Worm (Caenorhabditis elegans) whole organism, mixed stage, embryonic: ENCODE data around the gene egl-5.

Source experiments
- M03D4.4 ChIP-seq: sonication (generic microtip); optimal IDR thresholded peaks from 2 replicates; lab custom pipeline; 2017; ENCODE audit warnings: mild to moderate bottlenecking, missing genetic modification characterization, missing compliant biosample characterization
- bed-3 ChIP-seq: fragments of 200-800 bp; sonication (Bioruptor generic); optimal IDR thresholded peaks from 3 replicates; lab custom pipeline; 2018; ENCODE audit warnings: mild to moderate bottlenecking, missing genetic modification characterization, moderate library complexity, missing compliant biosample characterization
- blmp-1 ChIP-seq: fragments of 150-350 bp; optimal IDR thresholded peaks from 2 replicates; lab custom pipeline; 2014; ENCODE audit warnings: missing biosample characterization, missing genetic modification characterization
- ceh-39 ChIP-seq: fragments of 150-350 bp; optimal IDR thresholded peaks from 2 replicates; lab custom pipeline; 2014; ENCODE audit warnings: missing biosample characterization, missing genetic modification characterization
- ceh-43 ChIP-seq: fragments of 200-800 bp; sonication (Bioruptor generic); optimal IDR thresholded peaks from 2 replicates; lab custom pipeline; 2018; ENCODE audit warnings: mild to moderate bottlenecking, missing genetic modification characterization, moderate library complexity, missing compliant biosample characterization
- ceh-83 ChIP-seq: fragments of 200-800 bp; sonication (Bioruptor generic); optimal IDR thresholded peaks from 2 replicates; lab custom pipeline; 2018; ENCODE audit warnings: mild to moderate bottlenecking, missing genetic modification characterization, missing compliant biosample characterization
- ces-1 ChIP-seq: fragments of 150-350 bp; optimal IDR thresholded peaks from 2 replicates; lab custom pipeline; 2014; ENCODE audit warnings: missing biosample characterization, missing genetic modification reagents, missing genetic modification characterization
- cnd-1 ChIP-seq: fragments of 200-800 bp; sonication (Bioruptor generic); optimal IDR thresholded peaks from 2 replicates; lab custom pipeline; 2018; ENCODE audit warnings: mild to moderate bottlenecking, missing genetic modification characterization, missing compliant biosample characterization
- drap-1 ChIP-seq: fragments of 200-800 bp; sonication (Bioruptor generic); optimal IDR thresholded peaks from 3 replicates; lab custom pipeline; 2018; ENCODE audit warnings: mild to moderate bottlenecking, missing genetic modification characterization, missing compliant biosample characterization
- elt-1 ChIP-seq: sonication (generic microtip); optimal IDR thresholded peaks from 2 replicates; lab custom pipeline; 2017; ENCODE audit warnings: missing genetic modification characterization, mild to moderate bottlenecking, missing compliant biosample characterization, antibody characterized with exemption, moderate library complexity, borderline replicate concordance; ENCODE audit not compliant: insufficient read depth
- elt-3 ChIP-seq: fragments of 150-350 bp; optimal IDR thresholded peaks from 2 replicates; lab custom pipeline; 2014; ENCODE audit warnings: missing biosample characterization, missing genetic modification characterization
- flh-1 ChIP-seq: fragments of 200-800 bp; sonication (Bioruptor generic); optimal IDR thresholded peaks from 2 replicates; lab custom pipeline; 2018; ENCODE audit warnings: mild to moderate bottlenecking, missing genetic modification characterization, moderate library complexity, missing compliant biosample characterization
- ham-2 ChIP-seq: fragments of 200-800 bp; sonication (Bioruptor generic); optimal IDR thresholded peaks from 2 replicates; lab custom pipeline; 2018; ENCODE audit warnings: mild to moderate bottlenecking, missing genetic modification characterization, missing compliant biosample characterization
- hlh-1 ChIP-seq: fragments of 150-350 bp; optimal IDR thresholded peaks from 2 replicates; lab custom pipeline; 2014; ENCODE audit warnings: missing biosample characterization, missing genetic modification reagents, missing genetic modification characterization
- lin-13 ChIP-seq: fragments of 150-350 bp; optimal IDR thresholded peaks from 2 replicates; lab custom pipeline; 2014; ENCODE audit warnings: missing biosample characterization, missing genetic modification characterization
- lin-32 ChIP-seq: fragments of 200-800 bp; sonication (Bioruptor generic); optimal IDR thresholded peaks from 2 replicates; lab custom pipeline; 2018; ENCODE audit warnings: mild to moderate bottlenecking, missing genetic modification characterization, missing compliant biosample characterization
- lsy-2 ChIP-seq: fragments of 150-350 bp; optimal IDR thresholded peaks from 2 replicates; lab custom pipeline; 2014; ENCODE audit warnings: missing biosample characterization, missing genetic modification characterization
- mab-5 ChIP-seq: fragments of 150-350 bp; optimal IDR thresholded peaks from 2 replicates; lab custom pipeline; 2014; ENCODE audit warnings: missing biosample characterization, missing genetic modification characterization
- mep-1 ChIP-seq: fragments of 150-350 bp; optimal IDR thresholded peaks from 2 replicates; lab custom pipeline; 2017; ENCODE audit warnings: missing biosample characterization, missing genetic modification reagents, missing genetic modification characterization, inconsistent platforms
- mls-2 ChIP-seq: sonication (generic microtip); optimal IDR thresholded peaks from 2 replicates; lab custom pipeline; 2016; ENCODE audit warnings: mild to moderate bottlenecking, missing genetic modification characterization, moderate library complexity, missing compliant biosample characterization
- nhr-12 ChIP-seq: fragments of 150-350 bp; optimal IDR thresholded peaks from 2 replicates; lab custom pipeline; 2014; ENCODE audit warnings: missing biosample characterization, missing genetic modification characterization
- nhr-2 ChIP-seq: fragments of 150-350 bp; optimal IDR thresholded peaks from 2 replicates; lab custom pipeline; 2014; ENCODE audit warnings: missing biosample characterization, missing genetic modification characterization
- nhr-237 ChIP-seq: fragments of 150-350 bp; optimal IDR thresholded peaks from 2 replicates; lab custom pipeline; 2014; ENCODE audit warnings: missing biosample characterization, missing genetic modification characterization
- nhr-28 ChIP-seq: fragments of 150-350 bp; optimal IDR thresholded peaks from 2 replicates; lab custom pipeline; 2014; ENCODE audit warnings: missing biosample characterization, missing genetic modification characterization
- nhr-76 ChIP-seq: sonication (generic microtip); optimal IDR thresholded peaks from 2 replicates; lab custom pipeline; 2017; ENCODE audit warnings: missing biosample characterization, missing genetic modification characterization
- pha-4 ChIP-seq: fragments of 150-350 bp; optimal IDR thresholded peaks from 2 replicates; lab custom pipeline; 2018; ENCODE audit warnings: missing biosample characterization, missing genetic modification reagents, missing genetic modification characterization
- sem-2 ChIP-seq: fragments of 200-800 bp; sonication (Bioruptor generic); optimal IDR thresholded peaks from 2 replicates; lab custom pipeline; 2018; ENCODE audit warnings: mild to moderate bottlenecking, missing genetic modification characterization, missing compliant biosample characterization
- snpc-4 ChIP-seq: fragments of 150-350 bp; optimal IDR thresholded peaks from 2 replicates; lab custom pipeline; 2014; ENCODE audit warnings: missing biosample characterization, missing genetic modification characterization
- sptf-1 ChIP-seq: sonication (generic microtip); optimal IDR thresholded peaks from 2 replicates; lab custom pipeline; 2017; ENCODE audit warnings: mild to moderate bottlenecking, missing genetic modification characterization, moderate library complexity, missing compliant biosample characterization
- tbx-8 ChIP-seq: fragments of 200-800 bp; sonication (Bioruptor generic); optimal IDR thresholded peaks from 2 replicates; lab custom pipeline; 2018; ENCODE audit warnings: mild to moderate bottlenecking, missing genetic modification characterization, moderate library complexity, missing compliant biosample characterization
- unc-120 ChIP-seq: sonication (generic microtip); optimal IDR thresholded peaks from 2 replicates; lab custom pipeline; 2017; ENCODE audit warnings: missing genetic modification characterization, missing compliant biosample characterization; ENCODE audit not compliant: poor library complexity, severe bottlenecking
- unc-39 ChIP-seq: fragments of 150-350 bp; optimal IDR thresholded peaks from 2 replicates; lab custom pipeline; 2014; ENCODE audit warnings: missing biosample characterization, missing genetic modification characterization
- unc-62 ChIP-seq: fragments of 150-350 bp; optimal IDR thresholded peaks from 2 replicates; lab custom pipeline; 2014; ENCODE audit warnings: missing biosample characterization, missing genetic modification reagents, missing genetic modification characterization
- zip-8 ChIP-seq: fragments of 150-350 bp; optimal IDR thresholded peaks from 2 replicates; lab custom pipeline; 2014; ENCODE audit warnings: missing biosample characterization, missing genetic modification characterization
- ztf-11 ChIP-seq: fragments of 150-350 bp; optimal IDR thresholded peaks from 2 replicates; lab custom pipeline; 2014; ENCODE audit warnings: missing biosample characterization, missing genetic modification characterization

The egl-5 gene

DNA sequence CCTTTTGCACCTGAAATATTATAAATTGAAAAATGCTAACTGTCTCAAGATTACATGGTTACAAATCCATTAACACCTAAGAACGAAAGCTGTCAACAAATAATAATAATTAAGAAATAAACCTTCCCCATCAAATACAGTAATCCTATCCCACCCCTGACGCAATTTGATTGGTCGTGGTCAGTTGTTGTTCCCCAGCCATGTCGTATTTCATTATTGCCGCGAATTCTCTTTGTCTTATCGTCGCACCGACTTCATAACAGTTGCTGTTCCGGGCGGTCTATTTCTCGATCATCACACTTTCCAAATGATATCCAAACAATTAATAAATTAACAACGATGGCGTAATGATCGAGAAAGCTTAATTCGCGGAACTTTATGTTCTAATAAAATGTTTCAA, 35.6 kb upstream of the egl-5 start:
- no peak for TF ChIP-seq lin-32 (GFP tag; lab: Kevin White, UChicago)
- no peak for TF ChIP-seq ces-1 (GFP tag; lab: Kevin White, UChicago)
- TF ChIP-seq drap-1 (GFP tag; lab: Kevin White, UChicago), result no peak
- no peak for TF ChIP-seq unc-120 (tag; lab: Kevin White, UChicago)
- TF ChIP-seq elt-1 (tag; lab: Kevin White, UChicago), result no peak
- TF ChIP-seq nhr-28 (tag; lab: Kevin White, UChicago), result no peak
- TF ChIP-seq sem-2 (GFP tag; lab: Kevin White, UChicago), result no peak
- no peak for TF ChIP-seq cnd-1 (tag; lab: Kevin White, UChicago)
- no peak for TF ChIP-seq nhr-12
- no peak for TF ChIP-seq M03D4.4
- no peak for TF ChIP-seq ham-2 (GFP tag; lab: Kevin White, UChicago)
- no peak for TF ChIP-seq tbx-8 (GFP tag; lab: Kevin White, UChicago)
- no peak for TF ChIP-seq elt-3 (tag; lab: Kevin White, UChicago)
- no peak for TF ChIP-seq pha-4 (tag; lab: Kevin White, UChicago)
- no peak for TF ChIP-seq ceh-39
- no peak for TF ChIP-seq sptf-1
- TF ChIP-seq unc-62, result peak; percentile 78
- TF ChIP-seq zip-8, result no peak
- TF ChIP-seq flh-1 (GFP tag; lab: Kevin White, UChicago), result no peak
- peak; percentile 94 for TF ChIP-seq mab-5
- TF ChIP-seq nhr-2, result peak; percentile 48
- TF ChIP-seq blmp-1 (tag; lab: Kevin White, UChicago), result no peak
- peak; percentile 88 for TF ChIP-seq hlh-1 (tag; lab: Kevin White, UChicago)
- peak; percentile 88 for TF ChIP-seq lsy-2 (tag; lab: Kevin White, UChicago)
- TF ChIP-seq nhr-237 (tag; lab: Kevin White, UChicago), result no peak
- TF ChIP-seq nhr-76 (tag; lab: Kevin White, UChicago), result no peak
- no peak for TF ChIP-seq mep-1 (tag; lab: Kevin White, UChicago)
- no peak for TF ChIP-seq lin-13 (tag; lab: Kevin White, UChicago)
- TF ChIP-seq mls-2 (tag; lab: Kevin White, UChicago), result no peak
- TF ChIP-seq, all 35 proteins: peak for 5

DNA sequence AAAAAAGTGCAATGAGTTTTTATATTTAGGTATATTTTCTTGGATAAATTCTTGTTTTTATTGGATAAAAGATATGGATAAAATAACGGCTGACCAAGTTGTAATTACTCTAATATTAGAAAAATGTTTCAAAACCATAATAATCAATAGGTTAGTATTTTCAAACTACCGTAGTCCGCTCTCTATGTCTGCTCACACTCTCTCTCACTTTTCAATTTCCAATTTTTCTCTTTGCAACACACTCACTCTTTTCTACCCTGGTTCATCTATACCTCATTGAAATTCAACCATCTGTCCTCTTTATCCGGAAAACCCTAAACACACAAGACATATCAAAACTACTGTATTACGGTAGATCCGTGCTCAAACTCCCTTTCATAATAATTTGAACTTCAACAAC, 34.9 kb upstream of the egl-5 start:
- TF ChIP-seq pha-4 (tag; lab: Kevin White, UChicago), result no peak
- no peak for TF ChIP-seq drap-1 (GFP tag; lab: Kevin White, UChicago)
- TF ChIP-seq ceh-43 (GFP tag; lab: Kevin White, UChicago), result no peak
- TF ChIP-seq lsy-2 (tag; lab: Kevin White, UChicago), result peak; percentile 27
- no peak for TF ChIP-seq unc-39
- no peak for TF ChIP-seq mab-5

DNA sequence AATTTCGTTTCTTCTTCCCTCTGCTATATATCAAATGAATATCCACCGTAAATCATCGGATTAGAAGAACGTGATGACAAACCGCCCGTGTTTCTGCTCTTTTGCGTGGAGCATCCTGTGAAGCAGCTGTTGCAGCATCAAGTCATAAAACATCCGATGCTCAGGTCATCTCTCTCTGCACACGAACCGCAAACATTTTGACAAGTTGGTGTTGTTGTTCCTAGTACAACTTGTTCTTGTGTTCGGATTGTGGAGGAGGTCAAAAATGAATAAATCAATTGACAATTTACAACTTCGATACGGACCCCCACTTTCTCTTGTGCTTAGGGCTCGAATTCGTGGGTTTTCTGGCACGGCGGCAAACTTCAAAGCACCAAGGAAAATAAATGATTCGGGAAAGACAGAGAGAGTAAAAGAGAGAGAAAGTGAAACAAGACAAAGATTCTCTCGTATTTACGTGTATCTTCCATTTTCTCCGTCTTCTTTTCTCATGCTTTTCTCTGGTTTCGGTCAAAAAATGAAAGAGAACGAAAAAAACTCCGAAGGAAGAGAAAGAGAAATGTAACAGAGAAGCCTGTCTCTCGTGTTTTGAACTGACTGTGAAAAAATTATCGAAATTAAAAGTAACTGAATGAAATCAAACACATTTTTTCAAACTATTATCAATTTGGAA, 33.5 kb upstream of the egl-5 start:
- TF ChIP-seq blmp-1 (tag; lab: Kevin White, UChicago) (no peak), ceh-43 (GFP tag; lab: Kevin White, UChicago) (no peak), mls-2 (tag; lab: Kevin White, UChicago) (no peak), ham-2 (GFP tag; lab: Kevin White, UChicago) (no peak), unc-39 (no peak), bed-3 (GFP tag; lab: Kevin White, UChicago) (no peak), hlh-1 (tag; lab: Kevin White, UChicago) (peak; percentile 84), unc-120 (tag; lab: Kevin White, UChicago) (peak; percentile 27), ceh-39 (no peak), ces-1 (GFP tag; lab: Kevin White, UChicago) (no peak), M03D4.4 (no peak), ztf-11 (tag; lab: Kevin White, UChicago) (no peak), unc-62 (peak; percentile 92), nhr-237 (tag; lab: Kevin White, UChicago) (no peak), ceh-83 (no peak), elt-1 (tag; lab: Kevin White, UChicago) (no peak), lsy-2 (tag; lab: Kevin White, UChicago) (no peak), elt-3 (tag; lab: Kevin White, UChicago) (no peak), drap-1 (GFP tag; lab: Kevin White, UChicago) (no peak), pha-4 (tag; lab: Kevin White, UChicago) (no peak), zip-8 (no peak), snpc-4 (tag; lab: Kevin White, UChicago) (no peak), nhr-2 (peak; percentile 12), mab-5 (peak; percentile 95), lin-13 (tag; lab: Kevin White, UChicago) (no peak), lin-32 (GFP tag; lab: Kevin White, UChicago) (no peak), flh-1 (GFP tag; lab: Kevin White, UChicago) (no peak), tbx-8 (GFP tag; lab: Kevin White, UChicago) (no peak), sem-2 (GFP tag; lab: Kevin White, UChicago) (no peak), nhr-28 (tag; lab: Kevin White, UChicago) (no peak), cnd-1 (tag; lab: Kevin White, UChicago) (no peak), sptf-1 (no peak), mep-1 (tag; lab: Kevin White, UChicago) (no peak), nhr-12 (no peak), nhr-76 (tag; lab: Kevin White, UChicago) (no peak)
